Fruit fly (Drosophila melanogaster) whole organism, embryonic: Measurements from ENCODE around the gene Vsp37A.

Experiments used
- Antp ChIP-seq: fragments of 200-800 bp; sonication (Bioruptor generic); optimal IDR thresholded peaks from 3 replicates; lab custom pipeline; 2016; ENCODE audit warnings: missing biosample characterization, missing genetic modification characterization
- CG10147 ChIP-seq: fragments of 200-800 bp; sonication (Bioruptor generic); optimal IDR thresholded peaks from 2 replicates; lab custom pipeline; 2019; ENCODE audit warnings: missing biosample characterization, mild to moderate bottlenecking, missing genetic modification characterization, moderate library complexity
- CG10321 ChIP-seq: fragments of 200-800 bp; sonication (Bioruptor generic); IDR thresholded peaks from 2 replicates; pipeline ENCODE4 v1.3.6; 2022; ENCODE audit warnings: missing biosample characterization, missing genetic modification characterization
- CG12219 ChIP-seq: fragments of 200-800 bp; sonication (Bioruptor generic); optimal IDR thresholded peaks from 3 replicates; lab custom pipeline; 2018; ENCODE audit warnings: missing biosample characterization, mild to moderate bottlenecking, missing genetic modification characterization
- CG12236 ChIP-seq: fragments of 200-800 bp; sonication (Bioruptor generic); optimal IDR thresholded peaks from 2 replicates; lab custom pipeline; 2016; ENCODE audit warnings: missing biosample characterization, missing genetic modification characterization
- CG16815 ChIP-seq: fragments of 200-800 bp; sonication (Bioruptor generic); optimal IDR thresholded peaks from 3 replicates; lab custom pipeline; 2017; ENCODE audit warnings: missing biosample characterization, mild to moderate bottlenecking, missing genetic modification characterization
- CG1832 ChIP-seq: fragments of 200-800 bp; sonication (Bioruptor generic); optimal IDR thresholded peaks from 2 replicates; lab custom pipeline; 2017; ENCODE audit warnings: missing biosample characterization, mild to moderate bottlenecking, missing genetic modification characterization, inconsistent platforms
- CG18599 ChIP-seq: fragments of 200-800 bp; sonication (Bioruptor generic); optimal IDR thresholded peaks from 3 replicates; lab custom pipeline; 2017; ENCODE audit warnings: missing biosample characterization, missing genetic modification characterization, mild to moderate bottlenecking, moderate library complexity, missing genetic modification reagents
- CG2678 ChIP-seq: fragments of 200-800 bp; sonication (Bioruptor generic); optimal IDR thresholded peaks from 3 replicates; lab custom pipeline; 2019; ENCODE audit warnings: missing biosample characterization, mild to moderate bottlenecking, missing genetic modification characterization, moderate library complexity
- CG2889 ChIP-seq: fragments of 200-800 bp; sonication (Bioruptor generic); IDR thresholded peaks from 3 replicates; pipeline ENCODE4 v1.3.6; 2022; ENCODE audit warnings: missing biosample characterization, missing genetic modification characterization
- CG31388 ChIP-seq: fragments of 200-800 bp; sonication (Bioruptor generic); optimal IDR thresholded peaks from 2 replicates; lab custom pipeline; 2016; ENCODE audit warnings: missing biosample characterization, missing genetic modification characterization
- CG3281 ChIP-seq: fragments of 200-800 bp; sonication (Bioruptor generic); optimal IDR thresholded peaks from 3 replicates; lab custom pipeline; 2017; ENCODE audit warnings: missing biosample characterization, mild to moderate bottlenecking, missing genetic modification characterization
- CG33557 ChIP-seq: fragments of 200-800 bp; sonication (Bioruptor generic); optimal IDR thresholded peaks from 2 replicates; lab custom pipeline; 2019; ENCODE audit warnings: missing biosample characterization, mild to moderate bottlenecking, missing genetic modification characterization, moderate library complexity
- CG34422 ChIP-seq: fragments of 200-800 bp; sonication (Bioruptor generic); IDR thresholded peaks from 3 replicates; pipeline ENCODE4 v1.3.6; 2022; ENCODE audit warnings: missing biosample characterization, missing genetic modification characterization
- CG7963 ChIP-seq: fragments of 200-800 bp; sonication (Bioruptor generic); IDR thresholded peaks from 3 replicates; pipeline ENCODE4 v1.3.6; 2022; ENCODE audit warnings: missing biosample characterization, missing genetic modification characterization; ENCODE audit not compliant: partially characterized antibody
- D ChIP-seq, 2 experiments: fragments of 200-800 bp in 1 of 2; fragments of >200 bp in 1 of 2; sonication (Bioruptor generic) in 1 of 2; optimal IDR thresholded peaks; 2 replicates in 1 of 2; 3 replicates in 1 of 2; lab custom pipeline; 2017; ENCODE audit warnings: mild to moderate bottlenecking in 1 of 2, missing biosample characterization in 1 of 2, missing genetic modification characterization in 1 of 2, missing genetic modification reagents in 1 of 2
- Deaf1 ChIP-seq: fragments of 200-800 bp; optimal IDR thresholded peaks from 3 replicates; lab custom pipeline; 2019; ENCODE audit warnings: missing biosample characterization, mild to moderate bottlenecking, missing genetic modification characterization, moderate library complexity
- Dip3 ChIP-seq: fragments of 200-800 bp; sonication (Bioruptor generic); optimal IDR thresholded peaks from 3 replicates; lab custom pipeline; 2016; ENCODE audit warnings: missing biosample characterization, missing genetic modification characterization
- Fer2 ChIP-seq: fragments of 200-800 bp; sonication (Bioruptor generic); optimal IDR thresholded peaks from 2 replicates; lab custom pipeline; 2018; ENCODE audit warnings: missing biosample characterization, mild to moderate bottlenecking, missing genetic modification characterization, moderate library complexity
- HLHmδ ChIP-seq: fragments of 200-800 bp; sonication (Bioruptor generic); optimal IDR thresholded peaks from 2 replicates; lab custom pipeline; 2018; ENCODE audit warnings: missing biosample characterization, mild to moderate bottlenecking, missing genetic modification characterization, moderate library complexity
- Hey ChIP-seq: fragments of 200-800 bp; sonication (Bioruptor generic); optimal IDR thresholded peaks from 3 replicates; lab custom pipeline; 2018; ENCODE audit warnings: missing biosample characterization, mild to moderate bottlenecking, missing genetic modification characterization
- Jarid2 ChIP-seq: fragments of 200-800 bp; sonication (Bioruptor generic); optimal IDR thresholded peaks from 3 replicates; lab custom pipeline; 2017; ENCODE audit warnings: mild to moderate bottlenecking, missing biosample characterization, missing genetic modification reagents, missing genetic modification characterization
- Nf-YC ChIP-seq: fragments of 200-800 bp; optimal IDR thresholded peaks from 3 replicates; lab custom pipeline; 2019; ENCODE audit warnings: missing biosample characterization, mild to moderate bottlenecking, missing genetic modification characterization, moderate library complexity
- NfI ChIP-seq: fragments of 200-800 bp; sonication (Bioruptor generic); optimal IDR thresholded peaks from 3 replicates; lab custom pipeline; 2018; ENCODE audit warnings: missing biosample characterization, mild to moderate bottlenecking, missing genetic modification characterization, moderate library complexity
- Poxn ChIP-seq: fragments of 200-800 bp; sonication (Bioruptor generic); IDR thresholded peaks from 2 replicates; pipeline ENCODE4 v1.3.6; 2022; ENCODE audit warnings: missing biosample characterization, missing genetic modification characterization
- Rx ChIP-seq: fragments of 200-800 bp; sonication (Bioruptor generic); IDR thresholded peaks from 2 replicates; pipeline ENCODE4 v1.3.6; 2022; ENCODE audit warnings: missing biosample characterization, missing genetic modification characterization
- Tbp ChIP-seq: fragments of >200 bp; optimal IDR thresholded peaks from 2 replicates; lab custom pipeline; 2018; ENCODE audit warnings: missing biosample characterization, missing genetic modification characterization
- Trl ChIP-seq, 3 experiments: fragments of >200 bp in 2 of 3; fragments of 200-800 bp in 1 of 3; sonication (Bioruptor generic) in 1 of 3; optimal IDR thresholded peaks; 2 replicates in 1 of 3; 3 replicates in 2 of 3; lab custom pipeline; 2016 to 2017; ENCODE audit warnings: missing biosample characterization in 1 of 3, missing genetic modification characterization in 1 of 3
- Usf ChIP-seq: fragments of 200-800 bp; sonication (Bioruptor generic); optimal IDR thresholded peaks from 2 replicates; lab custom pipeline; 2017; ENCODE audit warnings: missing genotype, missing biosample characterization, missing genetic modification characterization
- bcd ChIP-seq: fragments of 200-800 bp; sonication (Bioruptor generic); optimal IDR thresholded peaks from 2 replicates; lab custom pipeline; 2017; ENCODE audit warnings: missing biosample characterization, mild to moderate bottlenecking, missing genetic modification characterization
- corto ChIP-seq: fragments of 200-800 bp; sonication (Bioruptor generic); optimal IDR thresholded peaks from 2 replicates; lab custom pipeline; 2016; ENCODE audit warnings: missing biosample characterization, mild to moderate bottlenecking, missing genetic modification characterization, moderate library complexity
- dmrt99B ChIP-seq: fragments of 200-800 bp; sonication (Bioruptor generic); optimal IDR thresholded peaks from 2 replicates; lab custom pipeline; 2018; ENCODE audit warnings: missing biosample characterization, mild to moderate bottlenecking, missing genetic modification characterization, moderate library complexity
- emc ChIP-seq: fragments of 200-800 bp; sonication (Bioruptor generic); optimal IDR thresholded peaks from 2 replicates; lab custom pipeline; 2016; ENCODE audit warnings: missing biosample characterization, missing genetic modification characterization
- fd64A ChIP-seq: fragments of 200-800 bp; sonication (Bioruptor generic); optimal IDR thresholded peaks from 3 replicates; lab custom pipeline; 2018; ENCODE audit warnings: missing biosample characterization, mild to moderate bottlenecking, missing genetic modification characterization
- gem ChIP-seq: fragments of 200-800 bp; sonication (Bioruptor generic); optimal IDR thresholded peaks from 2 replicates; lab custom pipeline; 2019; ENCODE audit warnings: missing biosample characterization, mild to moderate bottlenecking, missing genetic modification characterization, moderate library complexity
- h ChIP-seq: fragments of >200 bp; optimal IDR thresholded peaks from 2 replicates; lab custom pipeline; 2017
- kni ChIP-seq: fragments of 200-800 bp; sonication (Bioruptor generic); optimal IDR thresholded peaks from 3 replicates; lab custom pipeline; 2017; ENCODE audit warnings: mild to moderate bottlenecking, missing biosample characterization, missing genetic modification reagents, missing genetic modification characterization
- lilli ChIP-seq: fragments of 200-800 bp; sonication (Bioruptor generic); optimal IDR thresholded peaks from 3 replicates; lab custom pipeline; 2016; ENCODE audit warnings: missing biosample characterization, missing genetic modification characterization
- pfk ChIP-seq: fragments of 200-800 bp; sonication (Bioruptor generic); optimal IDR thresholded peaks from 2 replicates; lab custom pipeline; 2018; ENCODE audit warnings: missing biosample characterization, mild to moderate bottlenecking, missing genetic modification characterization, moderate library complexity
- pho ChIP-seq: fragments of 200-800 bp; sonication (Bioruptor generic); optimal IDR thresholded peaks from 2 replicates; lab custom pipeline; 2016; ENCODE audit warnings: missing biosample characterization, missing genetic modification characterization
- phol ChIP-seq: fragments of 200-800 bp; sonication (Bioruptor generic); optimal IDR thresholded peaks from 3 replicates; lab custom pipeline; 2018; ENCODE audit warnings: missing biosample characterization, mild to moderate bottlenecking, missing genetic modification characterization, moderate library complexity
- pros ChIP-seq: fragments of 200-800 bp; sonication (Bioruptor generic); optimal IDR thresholded peaks from 3 replicates; lab custom pipeline; 2019; ENCODE audit warnings: missing biosample characterization, mild to moderate bottlenecking, missing genetic modification characterization, moderate library complexity
- row ChIP-seq: fragments of 200-800 bp; sonication (Bioruptor generic); IDR thresholded peaks from 3 replicates; pipeline ENCODE4 v1.3.6; 2022; ENCODE audit warnings: missing biosample characterization, missing genetic modification characterization
- schlank ChIP-seq: fragments of 200-800 bp; sonication (Bioruptor generic); optimal IDR thresholded peaks from 2 replicates; lab custom pipeline; 2018; ENCODE audit warnings: missing biosample characterization, mild to moderate bottlenecking, missing genetic modification characterization
- sens ChIP-seq: fragments of 200-800 bp; sonication (Bioruptor generic); peaks from one replicate; lab custom pipeline; 2016; ENCODE audit warnings: missing biosample characterization, missing genetic modification characterization
- seq ChIP-seq: fragments of 200-800 bp; sonication (Bioruptor generic); IDR thresholded peaks from 2 replicates; pipeline ENCODE4 v1.3.6; 2022; ENCODE audit warnings: missing biosample characterization, missing genetic modification characterization
- sna ChIP-seq: fragments of 200-800 bp; sonication (Bioruptor generic); IDR thresholded peaks from 2 replicates; pipeline ENCODE4 v1.3.6; 2022; ENCODE audit warnings: missing biosample characterization, missing genetic modification characterization; ENCODE audit not compliant: partially characterized antibody
- tin ChIP-seq: fragments of 200-800 bp; sonication (Bioruptor generic); optimal IDR thresholded peaks from 3 replicates; lab custom pipeline; 2016; ENCODE audit warnings: missing biosample characterization, missing genetic modification characterization
- tll ChIP-seq, 2 experiments: fragments of 200-800 bp in 1 of 2; fragments of >200 bp in 1 of 2; sonication (Bioruptor generic) in 1 of 2; optimal IDR thresholded peaks; 2 replicates each; lab custom pipeline; 2017 to 2019; ENCODE audit warnings: missing biosample characterization in 2 of 2, missing genetic modification characterization in 2 of 2, mild to moderate bottlenecking in 1 of 2, moderate library complexity in 1 of 2
- unc-4 ChIP-seq: fragments of 200-800 bp; sonication (Bioruptor generic); IDR thresholded peaks from 2 replicates; pipeline ENCODE4 v1.3.6; 2022; ENCODE audit warnings: missing biosample characterization, missing genetic modification characterization; ENCODE audit not compliant: partially characterized antibody
- wdn ChIP-seq: fragments of 200-800 bp; sonication (Bioruptor generic); IDR thresholded peaks from 2 replicates; pipeline ENCODE4 v1.3.6; 2022; ENCODE audit warnings: missing biosample characterization, missing genetic modification characterization
- zen2 ChIP-seq: fragments of 200-800 bp; sonication (Bioruptor generic); IDR thresholded peaks from 3 replicates; pipeline ENCODE4 v1.3.6; 2022; ENCODE audit warnings: missing biosample characterization, missing genetic modification characterization; ENCODE audit not compliant: partially characterized antibody

Gene Vsp37A

DNA sequence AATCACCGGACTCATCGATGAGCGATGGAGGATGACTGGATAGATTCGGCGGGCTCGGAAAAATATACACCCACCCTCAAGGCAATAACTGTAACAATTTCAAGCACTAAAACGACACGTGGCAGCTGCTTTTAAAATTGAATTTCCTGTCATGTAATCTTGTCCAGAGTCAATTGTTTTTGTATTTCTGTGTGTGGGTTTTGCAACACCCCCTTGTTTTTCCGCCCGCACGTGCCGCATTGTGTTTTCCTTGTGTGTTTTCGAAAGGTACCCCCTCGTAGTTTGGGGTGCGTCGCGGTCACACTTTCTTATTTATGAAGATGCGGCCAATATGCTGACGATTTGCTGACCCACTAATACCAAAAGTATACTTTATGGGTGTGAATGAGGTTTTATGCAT is 19.3 kb upstream of the Vsp37A start:
- no peak for TF ChIP-seq dmrt99B (tag; lab: Kevin White, UChicago)
- no peak for TF ChIP-seq row
- no peak for TF ChIP-seq gem (tag; lab: Kevin White, UChicago)
- TF ChIP-seq schlank: no peak
- no peak for TF ChIP-seq Dip3 (GFP tag; lab: Kevin White, UChicago)
- TF ChIP-seq pho (GFP tag; lab: Kevin White, UChicago): no peak
- no peak for TF ChIP-seq zen2 (GFP tag; lab: Robert Waterston, UW)
- no peak for TF ChIP-seq CG31388 (GFP tag; lab: Kevin White, UChicago)
- no peak for TF ChIP-seq h (lab: Kevin White, UChicago)
- no peak for TF ChIP-seq CG3281
- TF ChIP-seq NfI: no peak
- peak; percentile 96 for TF ChIP-seq Hey
- no peak for TF ChIP-seq corto (GFP tag; lab: Kevin White, UChicago)
- no peak for TF ChIP-seq emc
- TF ChIP-seq CG34422: no peak
- no peak for TF ChIP-seq Trl (optimal IDR thresholded peaks at IDR 0.05; lab: Kevin White, UChicago)
- no peak for TF ChIP-seq Trl (GFP tag; optimal IDR thresholded peaks at IDR 0.05; lab: Kevin White, UChicago)
- TF ChIP-seq tll (GFP tag; optimal IDR thresholded peaks at IDR 0.05; lab: Kevin White, UChicago): peak in 1 of 2 experiments; percentile 53
- TF ChIP-seq kni (GFP tag; lab: Kevin White, UChicago): peak; percentile 37
- TF ChIP-seq CG16815: no peak
- no peak for TF ChIP-seq Rx (GFP tag; lab: Robert Waterston, UW)
- no peak for TF ChIP-seq lilli
- no peak for TF ChIP-seq CG10147 (GFP tag; lab: Kevin White, UChicago)
- no peak for TF ChIP-seq fd64A
- TF ChIP-seq Antp: no peak
- TF ChIP-seq tin: no peak
- TF ChIP-seq CG7963 (GFP tag; lab: Robert Waterston, UW): no peak
- no peak for TF ChIP-seq CG33557
- TF ChIP-seq sens (GFP tag; lab: Kevin White, UChicago): peak; percentile 23
- no peak for TF ChIP-seq Poxn (GFP tag; lab: Robert Waterston, UW)
- no peak for TF ChIP-seq D (optimal IDR thresholded peaks at IDR 0.05; lab: Kevin White, UChicago)
- TF ChIP-seq D (GFP tag; optimal IDR thresholded peaks at IDR 0.05; lab: Kevin White, UChicago): peak; percentile 7
- no peak for TF ChIP-seq pfk (GFP tag; lab: Kevin White, UChicago)
- TF ChIP-seq pros (GFP tag; lab: Kevin White, UChicago): peak; percentile 47

DNA sequence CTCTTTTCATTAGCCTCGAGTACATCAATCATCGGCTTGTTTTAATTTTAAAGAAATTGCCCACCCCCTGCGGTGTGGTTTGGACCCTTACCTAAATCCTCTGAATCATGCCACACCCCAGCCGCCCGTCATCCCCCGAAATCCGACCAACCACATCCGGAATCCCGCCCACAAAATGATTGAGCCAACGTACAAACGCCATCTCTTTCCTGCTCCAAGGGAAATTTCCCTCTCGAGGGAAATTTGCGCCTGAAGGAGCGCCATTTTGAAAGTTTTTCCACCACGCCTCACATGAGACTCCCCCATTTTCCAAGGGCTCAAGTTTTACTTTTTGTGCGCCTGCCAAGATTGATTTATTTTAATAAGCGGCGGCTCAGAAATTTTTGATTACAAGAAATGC is 11.3 kb upstream of the Vsp37A start:
- TF ChIP-seq wdn (GFP tag; lab: Robert Waterston, UW): no peak
- no peak for TF ChIP-seq HLHmδ (GFP tag; lab: Kevin White, UChicago)
- peak; percentile 75 for TF ChIP-seq CG10321
- peak; percentile 21 for TF ChIP-seq CG1832 (GFP tag; lab: Kevin White, UChicago)
- TF ChIP-seq CG18599 (GFP tag; lab: Kevin White, UChicago): no peak
- no peak for TF ChIP-seq CG12236 (GFP tag; lab: Kevin White, UChicago)
- no peak for TF ChIP-seq CG12219 (GFP tag; lab: Kevin White, UChicago)
- TF ChIP-seq sna (GFP tag; lab: Robert Waterston, UW): no peak
- TF ChIP-seq Tbp (GFP tag; lab: Kevin White, UChicago): no peak
- TF ChIP-seq unc-4: no peak
- no peak for TF ChIP-seq Deaf1 (tag; lab: Kevin White, UChicago)
- no peak for TF ChIP-seq Jarid2
- no peak for TF ChIP-seq CG2678 (tag; lab: Kevin White, UChicago)
- peak; percentile 13 for TF ChIP-seq phol (tag; lab: Kevin White, UChicago)
- no peak for TF ChIP-seq Usf (GFP tag; lab: Kevin White, UChicago)
- TF ChIP-seq bcd: no peak
- TF ChIP-seq Fer2 (tag; lab: Kevin White, UChicago): no peak
- peak; percentile 95 for TF ChIP-seq Nf-YC (tag; lab: Kevin White, UChicago)
- no peak for TF ChIP-seq CG2889 (GFP tag; lab: Robert Waterston, UW)
- peak; percentile 53; the same call in 1 of the 2 replicates for TF ChIP-seq seq (GFP tag; lab: Robert Waterston, UW)
